Worm (Caenorhabditis elegans) whole organism, early embryonic: ENCODE results near the gene srbc-70.

ENCODE experiments used
- F13C5.2 ChIP-seq: sonication (generic microtip); optimal IDR thresholded peaks from 2 replicates; lab custom pipeline; 2017; ENCODE audit warnings: mild to moderate bottlenecking, missing genetic modification characterization, inconsistent platforms, missing compliant biosample characterization
- ama-1 ChIP-seq: fragments of 150-350 bp; optimal IDR thresholded peaks from 2 replicates; lab custom pipeline; 2014

DNA sequence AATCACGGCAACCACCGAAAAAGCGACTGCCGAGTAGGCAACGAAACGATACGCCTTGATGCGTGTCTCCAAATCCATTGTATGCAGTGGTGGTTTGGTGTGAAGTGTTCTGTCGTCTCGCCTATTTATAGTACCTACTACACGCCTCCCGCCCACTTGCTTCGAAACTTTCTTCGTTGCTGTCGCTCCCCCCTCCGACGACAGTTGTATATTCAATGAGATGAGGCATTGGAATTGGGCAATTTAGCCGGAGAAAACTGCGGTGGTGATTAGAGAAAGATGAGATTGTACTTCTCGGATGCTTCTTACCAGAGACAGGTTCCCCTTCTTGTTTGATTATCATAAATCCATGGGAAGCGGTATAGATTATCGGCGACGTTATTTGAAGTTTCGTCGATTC, 16.7 kb upstream of the srbc-70 start, which contains the start of gene col-34:
- no peak for TF ChIP-seq ama-1 (lab: Kevin White, UChicago)
- no peak for TF ChIP-seq F13C5.2 (tag; lab: Kevin White, UChicago)
